Worm (Caenorhabditis elegans) whole organism, late embryonic: ENCODE results near the gene F26F2.11.

Experiments used
- T23F11.4 ChIP-seq: fragments of 200-800 bp; sonication (Bioruptor generic); optimal IDR thresholded peaks from 2 replicates; lab custom pipeline; 2018; ENCODE audit warnings: mild to moderate bottlenecking, missing genetic modification characterization, missing compliant biosample characterization
- ama-1 ChIP-seq: fragments of 150-350 bp; optimal IDR thresholded peaks from 2 replicates; lab custom pipeline; 2014
- dmd-4 ChIP-seq: sonication (generic microtip); optimal IDR thresholded peaks from 2 replicates; lab custom pipeline; 2016; ENCODE audit warnings: borderline replicate concordance, missing genetic modification characterization, missing compliant biosample characterization
- ets-4 ChIP-seq: sonication (generic microtip); optimal IDR thresholded peaks from 2 replicates; lab custom pipeline; 2016; ENCODE audit warnings: missing genetic modification characterization, missing compliant biosample characterization
- lim-6 ChIP-seq: sonication (generic microtip); optimal IDR thresholded peaks from 2 replicates; lab custom pipeline; 2016; ENCODE audit warnings: missing genetic modification characterization, missing compliant biosample characterization
- lin-11 ChIP-seq: fragments of 200-800 bp; sonication (Bioruptor generic); optimal IDR thresholded peaks from 2 replicates; lab custom pipeline; 2018; ENCODE audit warnings: mild to moderate bottlenecking, missing genetic modification characterization, missing compliant biosample characterization
- pag-3 ChIP-seq: sonication (generic microtip); optimal IDR thresholded peaks from 2 replicates; lab custom pipeline; 2016; ENCODE audit warnings: missing compliant biosample characterization, missing genetic modification characterization, borderline replicate concordance
- pha-4 ChIP-seq: fragments of 150-350 bp; optimal IDR thresholded peaks from 2 replicates; lab custom pipeline; 2018; ENCODE audit warnings: missing biosample characterization, missing genetic modification reagents, missing genetic modification characterization
- zip-5 ChIP-seq: sonication (generic microtip); optimal IDR thresholded peaks from 2 replicates; lab custom pipeline; 2016; ENCODE audit warnings: missing genetic modification characterization, missing compliant biosample characterization

DNA sequence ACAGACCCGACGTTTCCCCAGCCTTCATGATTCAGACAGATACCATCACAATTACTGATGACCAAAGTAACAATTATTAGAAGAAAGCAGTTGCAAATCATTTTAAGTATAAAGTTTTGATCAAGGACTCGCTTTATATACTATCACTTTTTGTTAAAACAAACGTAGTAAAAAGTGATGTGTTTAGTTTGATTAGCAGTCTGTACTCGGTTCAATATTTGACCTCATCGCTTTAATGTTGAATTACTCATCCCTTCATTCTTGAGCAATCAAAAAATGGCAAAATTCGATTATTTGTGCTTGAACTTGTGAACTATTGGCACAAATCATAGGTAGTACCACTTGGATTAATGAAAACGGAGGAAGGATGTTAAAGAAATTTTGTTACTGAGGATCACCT, 37.3 kb downstream of the F26F2.11 start, which contains the start of gene abf-4:
- TF ChIP-seq ets-4 (tag; lab: Kevin White, UChicago) (no peak), dmd-4 (tag; lab: Kevin White, UChicago) (no peak), pag-3 (tag; lab: Kevin White, UChicago) (no peak), lin-11 (tag; lab: Kevin White, UChicago) (no peak), lim-6 (no peak), ama-1 (lab: Kevin White, UChicago) (no peak), T23F11.4 (GFP tag; lab: Kevin White, UChicago) (no peak), pha-4 (tag; lab: Kevin White, UChicago) (no peak), zip-5 (tag; lab: Kevin White, UChicago) (no peak)
